Worm (Caenorhabditis elegans) whole organism, early embryonic: ENCODE results near the gene Y6D1A.1.
A peak's percentile ranks its signal among the peaks of the same experiment; 100 is the strongest.

Source experiments
- B0310.2 ChIP-seq: sonication (generic microtip); optimal IDR thresholded peaks from 2 replicates; lab custom pipeline; 2016; ENCODE audit warnings: mild to moderate bottlenecking, missing genetic modification characterization, missing compliant biosample characterization
- F13C5.2 ChIP-seq: sonication (generic microtip); optimal IDR thresholded peaks from 2 replicates; lab custom pipeline; 2017; ENCODE audit warnings: mild to moderate bottlenecking, missing genetic modification characterization, inconsistent platforms, missing compliant biosample characterization
- aly-1 ChIP-seq: sonication (generic microtip); optimal IDR thresholded peaks from 2 replicates; lab custom pipeline; 2016; ENCODE audit warnings: missing genetic modification characterization, missing compliant biosample characterization
- ama-1 ChIP-seq: fragments of 150-350 bp; optimal IDR thresholded peaks from 2 replicates; lab custom pipeline; 2014
- ceh-13 ChIP-seq: fragments of 200-800 bp; sonication (Bioruptor generic); optimal IDR thresholded peaks from 2 replicates; lab custom pipeline; 2018; ENCODE audit warnings: mild to moderate bottlenecking, missing genetic modification characterization, missing compliant biosample characterization
- ets-7 ChIP-seq: sonication (generic microtip); optimal IDR thresholded peaks from 2 replicates; lab custom pipeline; 2016; ENCODE audit warnings: missing genotype, missing genetic modification characterization, missing compliant biosample characterization
- flt-1 ChIP-seq: fragments of 200-800 bp; sonication (Bioruptor generic); IDR thresholded peaks from 2 replicates; pipeline ENCODE4 v1.3.6; 2022; ENCODE audit warnings: missing genetic modification characterization, missing compliant biosample characterization
- hmbx-1 ChIP-seq: sonication (generic microtip); optimal IDR thresholded peaks from 2 replicates; lab custom pipeline; 2016; ENCODE audit warnings: mild to moderate bottlenecking, missing genetic modification characterization, missing compliant biosample characterization
- hmg-4 ChIP-seq: fragments of 200-800 bp; sonication (Bioruptor generic); optimal IDR thresholded peaks from 2 replicates; lab custom pipeline; 2018; ENCODE audit warnings: mild to moderate bottlenecking, missing genetic modification characterization, missing compliant biosample characterization
- hnd-1 ChIP-seq: sonication (generic microtip); optimal IDR thresholded peaks from 2 replicates; lab custom pipeline; 2016; ENCODE audit warnings: missing genetic modification characterization, missing compliant biosample characterization
- pes-1 ChIP-seq: fragments of 200-800 bp; sonication (Bioruptor generic); IDR thresholded peaks from 2 replicates; pipeline ENCODE4 v1.3.6; 2022; ENCODE audit warnings: missing genetic modification reagents, missing genetic modification characterization, missing compliant biosample characterization
- scrt-1 ChIP-seq: fragments of 200-800 bp; sonication (Bioruptor generic); IDR thresholded peaks from 2 replicates; pipeline ENCODE4 v1.3.6; 2022; ENCODE audit warnings: missing genetic modification characterization, missing compliant biosample characterization
- sea-1 ChIP-seq: fragments of 200-800 bp; sonication (Bioruptor generic); conservative IDR thresholded peaks from 2 replicates; pipeline ENCODE4 v1.3.6; 2022; ENCODE audit warnings: missing genetic modification characterization, missing compliant biosample characterization
- tbx-37 ChIP-seq: fragments of 200-800 bp; sonication (Bioruptor generic); conservative IDR thresholded peaks from 2 replicates; pipeline ENCODE4 v1.3.6; 2022; ENCODE audit warnings: missing genetic modification reagents, missing genetic modification characterization, missing compliant biosample characterization
- tra-4 ChIP-seq: sonication (generic microtip); optimal IDR thresholded peaks from 2 replicates; lab custom pipeline; 2017; ENCODE audit warnings: missing genetic modification characterization, missing compliant biosample characterization

Y6D1A.1 gene

DNA sequence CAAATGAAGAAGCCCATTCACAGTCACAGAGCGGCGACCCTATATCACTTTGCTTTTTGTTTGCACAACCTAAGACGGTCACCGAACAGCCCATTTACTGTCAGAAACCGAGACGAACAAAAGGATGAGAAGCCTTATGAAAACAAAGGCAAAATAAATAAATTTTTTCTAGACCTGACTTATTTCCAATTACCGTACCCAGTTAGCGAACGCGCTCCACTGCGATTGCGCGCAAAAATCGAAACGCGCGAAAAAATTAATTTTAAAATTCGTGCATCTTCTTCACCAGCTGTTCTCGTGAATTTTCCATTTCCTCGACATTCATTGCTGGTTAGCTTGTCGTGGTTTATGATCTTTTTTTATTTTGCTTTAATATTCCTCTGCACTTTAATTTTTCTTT, 40.9 kb downstream of the Y6D1A.1 start, which contains the start of gene F43G6.16:
Gene F43G6.16 (minus strand): TSS at position 141 of the 400 bp plus-strand sequence.
- TF ChIP-seq hnd-1 (tag; lab: Kevin White, UChicago) (no peak), hmbx-1 (tag; lab: Kevin White, UChicago) (no peak), pes-1 (no peak), F13C5.2 (tag; lab: Kevin White, UChicago) (no peak), ets-7 (no peak), flt-1 (GFP tag; lab: Robert Waterston, UW) (no peak), ama-1 (lab: Kevin White, UChicago) (no peak), scrt-1 (GFP tag; lab: Robert Waterston, UW) (no peak), hmg-4 (GFP tag; lab: Kevin White, UChicago) (no peak), B0310.2 (tag; lab: Kevin White, UChicago) (no peak)

DNA sequence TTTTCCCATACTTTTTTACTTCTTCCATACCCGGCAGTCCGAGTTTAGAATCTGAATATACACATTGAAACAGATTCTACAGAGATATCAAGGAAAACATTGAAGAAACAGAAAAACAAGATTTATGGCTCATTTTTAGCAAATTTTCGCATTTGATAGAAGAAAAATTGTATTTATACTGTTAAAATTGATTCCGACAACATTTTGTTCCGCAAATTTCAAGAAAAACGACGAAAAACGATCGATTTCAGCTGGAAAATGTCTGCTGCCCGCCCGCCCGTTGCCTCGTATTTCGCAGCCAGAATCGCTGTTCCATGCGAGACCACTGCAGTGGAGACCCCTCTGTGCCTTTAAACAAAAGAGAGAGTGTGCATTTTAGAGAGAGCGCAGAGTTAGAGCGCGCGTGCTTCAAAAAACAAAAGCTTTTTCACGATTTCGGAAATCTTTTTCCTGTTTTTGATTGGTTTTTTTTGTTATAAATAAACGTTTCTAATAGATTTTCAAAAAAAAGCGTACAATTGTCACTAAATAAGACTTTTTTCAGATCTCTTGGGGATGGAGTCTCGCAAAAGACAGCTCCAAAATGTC, 45.4 kb downstream of the Y6D1A.1 start, which contains the start of the genes patr-1 and dna-2:
Gene patr-1 (minus strand): TSS at position 51 of the 588 bp plus-strand sequence.
Gene dna-2 (plus strand): TSS at position 538 of the 588 bp plus-strand sequence.
- TF ChIP-seq tbx-37 (GFP tag; lab: Robert Waterston, UW) (no peak), hmg-4 (GFP tag; lab: Kevin White, UChicago) (peak; percentile 20), sea-1 (GFP tag; lab: Robert Waterston, UW) (no peak), F13C5.2 (tag; lab: Kevin White, UChicago) (peak; percentile 17)

ce11 chrII:11774218-11774617, 49.2 kb downstream of the Y6D1A.1 start, which contains the start of gene F44E5.1:
Gene F44E5.1, minus strand, starts transcription at chrII:11774559.
- peak; percentile 5 for TF ChIP-seq hmg-4 (GFP tag; lab: Kevin White, UChicago)
- TF ChIP-seq hnd-1 (tag; lab: Kevin White, UChicago) = no peak
- no peak for TF ChIP-seq F13C5.2 (tag; lab: Kevin White, UChicago)
- no peak for TF ChIP-seq scrt-1 (GFP tag; lab: Robert Waterston, UW)
- TF ChIP-seq ama-1 (lab: Kevin White, UChicago) = no peak
- no peak for TF ChIP-seq ets-7
- no peak for TF ChIP-seq aly-1

DNA sequence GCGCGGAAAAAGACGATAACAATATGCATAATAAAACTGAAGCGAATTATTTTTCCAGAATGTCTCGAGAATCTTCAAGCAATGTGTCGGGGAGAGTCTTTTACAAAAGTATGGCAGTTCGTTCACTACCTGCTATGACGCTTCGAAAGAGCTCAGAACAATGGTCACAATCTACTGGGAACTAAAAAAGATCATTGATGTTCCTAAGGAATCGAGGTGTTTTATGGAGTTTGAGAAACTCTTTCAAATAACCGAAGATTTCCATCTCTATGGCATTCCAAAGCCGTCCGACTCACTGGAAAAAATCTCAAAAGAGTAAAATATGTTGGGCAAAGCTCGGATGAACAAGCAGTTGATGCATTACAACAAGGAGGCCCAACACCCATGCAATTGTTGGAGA, 51.1 kb downstream of the Y6D1A.1 start, which contains the start of gene F44E5.15:
Gene F44E5.15 (plus strand): TSS at position 301 of the 400 bp plus-strand sequence.
- no peak for TF ChIP-seq tbx-37 (GFP tag; lab: Robert Waterston, UW)
- no peak for TF ChIP-seq aly-1
- no peak for TF ChIP-seq hmg-4 (GFP tag; lab: Kevin White, UChicago)
- TF ChIP-seq hmbx-1 (tag; lab: Kevin White, UChicago) = no peak
- TF ChIP-seq flt-1 (GFP tag; lab: Robert Waterston, UW) = no peak
- TF ChIP-seq pes-1 = no peak
- TF ChIP-seq ceh-13 (GFP tag; lab: Kevin White, UChicago) = no peak
- no peak for TF ChIP-seq tra-4 (tag; lab: Kevin White, UChicago)
- no peak for TF ChIP-seq ets-7
- TF ChIP-seq F13C5.2 (tag; lab: Kevin White, UChicago) = no peak
- no peak for TF ChIP-seq hnd-1 (tag; lab: Kevin White, UChicago)
